Worm (Caenorhabditis elegans) whole organism, young adult: Measurements from ENCODE around the gene egl-2.

ENCODE experiments used
- Y53G8AR.9 ChIP-seq: fragments of 200-800 bp; sonication (Bioruptor generic); conservative IDR thresholded peaks from 2 replicates; pipeline ENCODE4 v1.3.6; 2022; ENCODE audit warnings: missing genetic modification reagents, missing genetic modification characterization, missing compliant biosample characterization
- egl-44 ChIP-seq: fragments of 200-800 bp; sonication (Bioruptor generic); IDR thresholded peaks from 2 replicates; pipeline ENCODE4 v1.3.6; 2022; ENCODE audit warnings: missing genetic modification reagents, missing genetic modification characterization, missing compliant biosample characterization

DNA sequence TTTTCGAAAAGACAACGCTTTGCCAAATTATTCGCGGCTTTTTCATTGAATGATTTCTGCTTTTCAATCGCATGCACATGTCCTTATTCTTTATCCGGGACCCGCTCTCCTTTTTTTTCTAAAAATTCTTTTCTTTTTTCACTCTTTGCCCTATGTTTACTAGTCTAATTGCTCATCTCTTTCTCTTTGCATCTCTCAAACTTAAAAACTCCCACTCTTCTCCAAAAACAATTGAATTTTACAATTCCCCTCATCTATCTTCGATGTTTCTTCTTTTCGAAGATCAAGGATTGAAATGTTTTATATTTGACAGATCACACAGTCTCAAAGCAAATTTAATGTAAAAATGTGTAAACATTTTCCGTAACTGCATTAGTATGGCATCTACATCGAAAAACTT lies 38.6 kb upstream of the egl-2 start:
- TF ChIP-seq Y53G8AR.9 (GFP tag; lab: Robert Waterston, UW) (no peak), egl-44 (GFP tag; lab: Robert Waterston, UW) (no peak)
